Fruit fly (Drosophila melanogaster): ENCODE data around the gene CG13049.

CG13049 gene

dm6 chr3L:16281880-16282556, at the start of gene CG13049:
Gene CG13049 (minus strand): TSS chr3L:16281930.
- TF ChIP-seq CG17801 (GFP tag; optimal IDR thresholded peaks at IDR 0.05; ENCODE audit: partially characterized antibody) = no peak

DNA sequence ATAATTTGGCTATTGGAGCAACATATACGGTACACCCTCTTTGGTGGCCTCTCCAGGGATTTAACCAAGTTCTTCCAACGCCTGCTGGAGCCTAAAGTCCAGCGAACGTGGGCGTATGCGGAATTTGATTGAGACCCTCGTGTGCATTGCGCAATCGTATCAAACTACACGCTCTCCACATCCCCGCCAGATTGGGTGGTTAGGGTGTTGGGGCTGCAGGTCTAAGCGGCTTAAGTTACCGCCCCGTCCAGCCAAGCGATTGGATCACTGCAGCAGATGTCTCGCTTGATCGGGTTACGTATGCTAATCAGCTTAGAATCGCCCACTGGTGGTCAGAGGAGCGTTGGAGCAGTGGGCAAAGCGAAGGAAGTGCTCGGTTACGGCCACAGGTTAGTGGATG, 49.0 kb upstream of the CG13049 start, which contains the start of gene CG33060:
TSS of gene CG33060 (plus strand) at position 301 of the 400 bp plus-strand sequence.
- TF ChIP-seq CG17801 (GFP tag; optimal IDR thresholded peaks at IDR 0.05; ENCODE audit: partially characterized antibody) = no peak

- no peak for TF ChIP-seq CG17801 (GFP tag; optimal IDR thresholded peaks at IDR 0.05; ENCODE audit: partially characterized antibody)
Measured at dm6 chr3L:16329495-16329894, 47.8 kb upstream of the CG13049 start, which contains the start of gene CG33061. Gene CG33061 (plus strand): TSS chr3L:16329795.

DNA sequence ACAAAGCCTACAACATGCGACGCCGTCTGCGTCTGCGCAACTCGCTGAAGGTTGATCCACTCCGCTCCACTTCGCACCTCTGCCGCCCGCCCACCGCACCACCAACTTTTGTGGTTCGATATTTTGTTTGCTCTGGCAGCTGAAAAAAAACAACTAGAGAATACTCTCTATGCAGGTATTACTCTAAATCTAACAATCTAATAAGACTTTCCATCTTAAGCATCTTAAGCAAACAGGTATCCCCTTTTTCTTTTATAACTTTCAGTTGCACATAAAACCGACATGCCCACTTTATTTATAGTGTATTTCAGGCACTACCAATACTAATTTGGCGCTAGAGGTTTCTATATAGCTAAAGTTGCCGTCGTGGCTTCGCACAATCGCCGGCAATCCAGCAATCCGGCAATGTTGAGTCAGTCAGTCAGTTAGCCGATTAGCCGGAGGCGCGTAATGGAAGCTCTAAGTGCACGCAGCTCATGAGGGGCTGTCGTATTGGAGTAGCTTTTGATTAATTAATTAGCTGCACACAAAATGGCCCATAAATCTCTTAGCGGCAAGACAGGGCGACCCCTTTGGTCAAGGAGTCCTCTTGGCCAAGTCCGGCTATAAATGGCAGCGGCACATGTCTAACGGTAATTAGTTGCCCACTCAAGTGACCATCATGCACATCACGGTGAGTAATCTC, 46.6 kb upstream of the CG13049 start, which contains the start of gene CG13058:
TSS of gene CG13058 (plus strand) at position 635 of the 685 bp plus-strand sequence.
- no peak for TF ChIP-seq CG17801 (GFP tag; optimal IDR thresholded peaks at IDR 0.05; ENCODE audit: partially characterized antibody)

DNA sequence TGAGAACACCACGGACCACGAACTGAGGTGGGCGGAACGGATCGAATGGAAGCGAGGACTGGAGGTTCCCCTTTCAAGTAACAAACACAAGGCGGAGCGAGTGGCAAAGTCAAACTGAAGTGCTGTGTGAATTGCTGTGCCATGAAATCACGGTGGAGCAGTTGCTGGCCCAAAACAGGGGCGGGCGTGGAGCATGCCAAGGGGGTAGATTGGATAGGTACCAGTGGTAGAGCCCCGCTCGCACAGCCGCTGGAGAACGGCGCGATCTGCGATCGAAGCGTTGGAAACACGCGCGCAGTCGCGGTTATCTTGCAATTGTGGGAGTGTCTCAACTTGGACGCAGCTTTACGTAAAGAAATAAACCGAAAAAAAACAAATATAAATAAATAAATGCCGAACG, 46.0 kb upstream of the CG13049 start, which contains the start of gene CG13038:
TSS of gene CG13038 (minus strand) at position 118 of the 400 bp plus-strand sequence.
- TF ChIP-seq CG17801 (GFP tag; optimal IDR thresholded peaks at IDR 0.05; ENCODE audit: partially characterized antibody) = no peak

DNA sequence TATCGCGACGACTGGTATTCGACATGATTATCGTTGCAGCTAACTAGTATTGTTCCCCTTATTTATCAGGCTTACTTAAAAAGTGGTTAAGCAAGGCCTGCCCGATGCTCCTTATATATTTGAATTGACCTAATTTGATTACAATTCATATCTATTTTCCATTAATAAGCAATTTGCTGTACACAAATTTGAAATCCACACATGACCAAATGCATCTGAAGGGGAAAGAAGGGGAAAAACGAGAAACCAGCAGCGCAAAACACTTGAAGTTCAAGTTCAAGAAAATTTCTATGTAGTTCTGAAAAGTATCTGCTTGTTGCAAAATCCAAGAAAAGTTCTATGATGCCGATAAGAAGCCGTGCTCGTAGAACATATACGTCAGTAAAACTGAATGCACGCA, 44.9 kb upstream of the CG13049 start, which contains the start of the genes CG13040 and CG13039:
TSS of gene CG13040 (minus strand) at position 101 of the 400 bp plus-strand sequence.
TSS of gene CG13039 (minus strand) at position 106 of the 400 bp plus-strand sequence.
- TF ChIP-seq CG17801 (GFP tag; optimal IDR thresholded peaks at IDR 0.05; ENCODE audit: partially characterized antibody) = no peak

dm6 chr3L:16323372-16323771, 41.6 kb upstream of the CG13049 start, which contains the start of gene CG13059:
Gene CG13059 (plus strand): TSS chr3L:16323672.
- TF ChIP-seq CG17801 (GFP tag; optimal IDR thresholded peaks at IDR 0.05; ENCODE audit: partially characterized antibody) = no peak

- no peak for TF ChIP-seq CG17801 (GFP tag; optimal IDR thresholded peaks at IDR 0.05; ENCODE audit: partially characterized antibody)
Measured at dm6 chr3L:16321172-16321571, 39.4 kb upstream of the CG13049 start, which contains the start of gene CG42718. Gene CG42718 (minus strand): TSS chr3L:16321272.

DNA sequence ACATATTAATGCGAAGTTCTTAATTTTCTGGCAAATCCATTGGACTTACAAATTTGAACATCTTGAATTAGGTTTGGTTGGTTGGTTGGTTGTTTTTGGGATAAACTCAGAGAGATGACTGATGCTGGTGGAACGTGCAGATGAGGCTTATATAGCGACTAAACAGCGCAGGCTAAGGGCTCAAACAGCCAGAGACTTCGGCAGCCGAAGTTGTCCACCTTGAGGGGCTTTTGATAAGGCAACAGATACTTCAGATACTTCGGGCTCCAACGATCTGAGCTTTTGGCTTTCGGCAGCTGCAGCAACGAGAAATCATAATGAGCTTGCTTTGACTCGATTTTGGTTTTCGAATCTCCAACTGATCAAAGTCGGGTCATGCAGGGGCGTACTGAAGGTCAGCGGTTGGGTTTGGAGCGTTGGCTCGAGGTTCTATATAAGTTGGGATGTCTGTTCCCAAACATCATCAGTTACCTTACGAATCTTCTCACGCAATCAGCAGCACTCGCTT, 37.7 kb upstream of the CG13049 start, which contains the start of the genes CG13041 and CG13060:
TSS of gene CG13041 (minus strand) at position 128 of the 508 bp plus-strand sequence.
TSS of gene CG13060 (plus strand) at position 458 of the 508 bp plus-strand sequence.
- no peak for TF ChIP-seq CG17801 (GFP tag; optimal IDR thresholded peaks at IDR 0.05; ENCODE audit: partially characterized antibody)

dm6 chr3L:16317724-16318123, 36.0 kb upstream of the CG13049 start, which contains the start of gene Nplp3:
Gene Nplp3 (plus strand): TSS chr3L:16318024.
- TF ChIP-seq CG17801 (GFP tag; optimal IDR thresholded peaks at IDR 0.05; ENCODE audit: partially characterized antibody) = no peak

DNA sequence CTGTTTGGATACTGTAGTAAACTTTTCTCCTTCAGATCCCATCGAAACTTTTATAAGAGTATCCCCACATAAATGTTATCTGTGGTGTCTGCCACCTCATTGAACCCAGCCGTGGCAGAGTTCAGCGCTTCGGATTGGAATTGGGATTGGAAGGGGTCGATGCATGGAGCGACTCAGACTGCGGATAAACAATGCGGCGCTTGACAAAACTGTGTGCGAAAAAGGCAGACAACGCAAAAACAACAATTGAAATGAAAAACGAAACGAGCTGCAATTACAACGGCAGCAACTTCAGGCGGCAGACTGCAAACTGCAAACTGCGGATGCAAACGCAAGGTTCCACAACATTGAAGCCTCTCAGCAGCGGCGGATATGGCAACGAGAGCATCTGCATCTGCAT, 32.3 kb upstream of the CG13049 start, which contains the start of gene CG13062:
TSS of gene CG13062 (plus strand) at position 301 of the 400 bp plus-strand sequence.
- no peak for TF ChIP-seq CG17801 (GFP tag; optimal IDR thresholded peaks at IDR 0.05; ENCODE audit: partially characterized antibody)

- TF ChIP-seq CG17801 (GFP tag; optimal IDR thresholded peaks at IDR 0.05; ENCODE audit: partially characterized antibody) = no peak
Measured at dm6 chr3L:16309972-16310371, 28.2 kb upstream of the CG13049 start.

dm6 chr3L:16308380-16308779, 26.6 kb upstream of the CG13049 start, which contains the start of gene CG13042:
Gene CG13042 (minus strand): TSS chr3L:16308480.
- no peak for TF ChIP-seq CG17801 (GFP tag; optimal IDR thresholded peaks at IDR 0.05; ENCODE audit: partially characterized antibody)

dm6 chr3L:16305820-16306650, 24.3 kb upstream of the CG13049 start, which contains the start of the genes CG13043 and CG13063:
Gene CG13043 (minus strand): TSS chr3L:16305870.
Gene CG13063 (plus strand): TSS chr3L:16306600.
- no peak for TF ChIP-seq CG17801 (GFP tag; optimal IDR thresholded peaks at IDR 0.05; ENCODE audit: partially characterized antibody)
